Fruit fly (Drosophila melanogaster) whole organism, embryonic: ENCODE results near the gene Nepl9.

Experiments
- Atf-2 ChIP-seq: fragments of 200-800 bp; sonication (Bioruptor generic); optimal IDR thresholded peaks from 2 replicates; lab custom pipeline; 2016; ENCODE audit warnings: missing biosample characterization, missing genetic modification characterization
- BEAF-32 ChIP-seq: fragments of 200-800 bp; sonication (Bioruptor generic); optimal IDR thresholded peaks from 3 replicates; lab custom pipeline; 2017; ENCODE audit warnings: missing biosample characterization, missing genetic modification characterization, mild to moderate bottlenecking, moderate library complexity, missing genetic modification reagents
- Bgb ChIP-seq: fragments of 200-800 bp; sonication (Bioruptor generic); IDR thresholded peaks from 2 replicates; pipeline ENCODE4 v1.3.6; 2022; ENCODE audit warnings: missing biosample characterization, missing genetic modification characterization; ENCODE audit not compliant: partially characterized antibody
- CG10209 ChIP-seq: fragments of 200-800 bp; sonication (Bioruptor generic); optimal IDR thresholded peaks from 3 replicates; lab custom pipeline; 2017; ENCODE audit warnings: missing biosample characterization, mild to moderate bottlenecking, missing genetic modification characterization, missing genetic modification reagents
- CG10267 ChIP-seq: fragments of 200-800 bp; sonication (Bioruptor generic); optimal IDR thresholded peaks from 2 replicates; lab custom pipeline; 2018; ENCODE audit warnings: missing biosample characterization, mild to moderate bottlenecking, missing genetic modification characterization, moderate library complexity
- CG11696 ChIP-seq: fragments of 200-800 bp; sonication (Bioruptor generic); IDR thresholded peaks from 2 replicates; pipeline ENCODE4 v1.3.6; 2022; ENCODE audit warnings: missing biosample characterization, missing genetic modification characterization
- CG13894 ChIP-seq: fragments of 200-800 bp; sonication (Bioruptor generic); optimal IDR thresholded peaks from 3 replicates; lab custom pipeline; 2018; ENCODE audit warnings: missing biosample characterization, mild to moderate bottlenecking, missing genetic modification characterization, moderate library complexity
- CG14710 ChIP-seq: fragments of 200-800 bp; sonication (Bioruptor generic); optimal IDR thresholded peaks from 3 replicates; lab custom pipeline; 2019; ENCODE audit warnings: missing biosample characterization, mild to moderate bottlenecking, missing genetic modification characterization, moderate library complexity
- CG15479 ChIP-seq: fragments of 200-800 bp; sonication (Bioruptor generic); optimal IDR thresholded peaks from 3 replicates; lab custom pipeline; 2019; ENCODE audit warnings: missing biosample characterization, mild to moderate bottlenecking, missing genetic modification characterization, moderate library complexity
- CG2116 ChIP-seq: fragments of 200-800 bp; sonication (Bioruptor generic); optimal IDR thresholded peaks from 3 replicates; lab custom pipeline; 2018; ENCODE audit warnings: missing biosample characterization, mild to moderate bottlenecking, missing genetic modification characterization
- CG2199 ChIP-seq: fragments of 200-800 bp; sonication (Bioruptor generic); IDR thresholded peaks from 3 replicates; pipeline ENCODE4 v1.3.6; 2022; ENCODE audit warnings: missing biosample characterization, missing genetic modification characterization
- CG2889 ChIP-seq: fragments of 200-800 bp; sonication (Bioruptor generic); IDR thresholded peaks from 3 replicates; pipeline ENCODE4 v1.3.6; 2022; ENCODE audit warnings: missing biosample characterization, missing genetic modification characterization
- CG31224 ChIP-seq: fragments of 200-800 bp; sonication (Bioruptor generic); IDR thresholded peaks from 2 replicates; pipeline ENCODE4 v1.3.6; 2022; ENCODE audit warnings: missing biosample characterization, missing genetic modification characterization
- CG34224 ChIP-seq: fragments of 200-800 bp; sonication (Bioruptor generic); IDR thresholded peaks from 3 replicates; pipeline ENCODE4 v1.3.6; 2022; ENCODE audit warnings: missing biosample characterization, missing genetic modification characterization; ENCODE audit not compliant: partially characterized antibody
- CG34422 ChIP-seq: fragments of 200-800 bp; sonication (Bioruptor generic); IDR thresholded peaks from 3 replicates; pipeline ENCODE4 v1.3.6; 2022; ENCODE audit warnings: missing biosample characterization, missing genetic modification characterization
- CG3995 ChIP-seq: fragments of 200-800 bp; sonication (Bioruptor generic); optimal IDR thresholded peaks from 3 replicates; lab custom pipeline; 2016; ENCODE audit warnings: missing biosample characterization, missing genetic modification characterization
- CG6791 ChIP-seq: fragments of 200-800 bp; sonication (Bioruptor generic); IDR thresholded peaks from 3 replicates; pipeline ENCODE4 v1.3.6; 2022; ENCODE audit warnings: missing biosample characterization, missing genetic modification characterization; ENCODE audit not compliant: partially characterized antibody
- Dek ChIP-seq: fragments of 200-800 bp; sonication (Bioruptor generic); optimal IDR thresholded peaks from 3 replicates; lab custom pipeline; 2019; ENCODE audit warnings: missing biosample characterization, mild to moderate bottlenecking, missing genetic modification characterization, moderate library complexity
- Dll ChIP-seq: fragments of 200-800 bp; sonication (Bioruptor generic); IDR thresholded peaks from 4 replicates; pipeline ENCODE4 v1.3.6; 2022; ENCODE audit warnings: missing biosample characterization, missing genetic modification characterization; ENCODE audit not compliant: partially characterized antibody
- E2f1 ChIP-seq: fragments of 200-800 bp; sonication (Bioruptor generic); IDR thresholded peaks from 2 replicates; pipeline ENCODE4 v1.3.6; 2022; ENCODE audit warnings: missing biosample characterization, missing genetic modification characterization
- MBD-R2 ChIP-seq: fragments of 200-800 bp; sonication (Bioruptor generic); IDR thresholded peaks from 2 replicates; pipeline ENCODE4 v1.3.6; 2022; ENCODE audit warnings: missing biosample characterization, missing genetic modification characterization
- MESR4 ChIP-seq: fragments of 200-800 bp; sonication (Bioruptor generic); optimal IDR thresholded peaks from 2 replicates; lab custom pipeline; 2018; ENCODE audit warnings: missing biosample characterization, mild to moderate bottlenecking, missing genetic modification characterization, moderate library complexity
- Myb ChIP-seq: fragments of 200-800 bp; sonication (Bioruptor generic); optimal IDR thresholded peaks from 2 replicates; lab custom pipeline; 2016; ENCODE audit warnings: missing biosample characterization, missing genetic modification characterization
- Scr ChIP-seq: fragments of 200-800 bp; sonication (Bioruptor generic); IDR thresholded peaks from 2 replicates; pipeline ENCODE4 v1.3.6; 2022; ENCODE audit warnings: missing biosample characterization, missing genetic modification characterization; ENCODE audit not compliant: partially characterized antibody
- Sin3A ChIP-seq: fragments of >200 bp; optimal IDR thresholded peaks from 2 replicates; lab custom pipeline; 2018
- Sry-δ ChIP-seq: fragments of 200-800 bp; sonication (Bioruptor generic); optimal IDR thresholded peaks from 2 replicates; lab custom pipeline; 2016; ENCODE audit warnings: missing biosample characterization, missing genetic modification characterization
- Taf1 ChIP-seq: fragments of 200-800 bp; sonication (Bioruptor generic); IDR thresholded peaks from 2 replicates; pipeline ENCODE4 v1.3.6; 2022; ENCODE audit warnings: missing biosample characterization, missing genetic modification characterization
- Xrp1 ChIP-seq: fragments of 200-800 bp; sonication (Bioruptor generic); IDR thresholded peaks from 2 replicates; pipeline ENCODE4 v1.3.6; 2022; ENCODE audit warnings: missing biosample characterization, missing genetic modification characterization
- amos ChIP-seq: fragments of 200-800 bp; sonication (Bioruptor generic); IDR thresholded peaks from 2 replicates; pipeline ENCODE4 v1.3.6; 2022; ENCODE audit warnings: missing biosample characterization, missing genetic modification characterization; ENCODE audit not compliant: partially characterized antibody
- bigmax ChIP-seq: fragments of 200-800 bp; sonication (Bioruptor generic); optimal IDR thresholded peaks from 2 replicates; lab custom pipeline; 2018; ENCODE audit warnings: missing biosample characterization, mild to moderate bottlenecking, missing genetic modification characterization
- cg ChIP-seq: fragments of 200-800 bp; sonication (Bioruptor generic); optimal IDR thresholded peaks from 3 replicates; lab custom pipeline; 2019; ENCODE audit warnings: missing biosample characterization, mild to moderate bottlenecking, missing genetic modification characterization, moderate library complexity
- chn ChIP-seq: fragments of 200-800 bp; sonication (Bioruptor generic); optimal IDR thresholded peaks from 2 replicates; lab custom pipeline; 2016; ENCODE audit warnings: missing biosample characterization, missing genetic modification characterization
- ems ChIP-seq: fragments of 200-800 bp; sonication (Bioruptor generic); optimal IDR thresholded peaks from 3 replicates; lab custom pipeline; 2016; ENCODE audit warnings: missing biosample characterization, missing genetic modification characterization
- ewg ChIP-seq: fragments of 200-800 bp; sonication (Bioruptor generic); optimal IDR thresholded peaks from 3 replicates; lab custom pipeline; 2017; ENCODE audit warnings: mild to moderate bottlenecking, missing biosample characterization, missing genetic modification reagents, missing genetic modification characterization
- eyg ChIP-seq: fragments of 200-800 bp; sonication (Bioruptor generic); optimal IDR thresholded peaks from 3 replicates; lab custom pipeline; 2016; ENCODE audit warnings: missing biosample characterization, missing genetic modification characterization
- hb ChIP-seq: fragments of 200-800 bp; sonication (Bioruptor generic); IDR thresholded peaks from 3 replicates; pipeline ENCODE4 v1.3.6; 2022; ENCODE audit warnings: missing biosample characterization, missing genetic modification characterization; ENCODE audit not compliant: partially characterized antibody
- hbn ChIP-seq: fragments of 200-800 bp; sonication (Bioruptor generic); IDR thresholded peaks from 2 replicates; pipeline ENCODE4 v1.3.6; 2022; ENCODE audit warnings: missing biosample characterization, missing genetic modification characterization; ENCODE audit not compliant: partially characterized antibody
- knrl ChIP-seq: fragments of 200-800 bp; sonication (Bioruptor generic); IDR thresholded peaks from 3 replicates; pipeline ENCODE4 v1.3.6; 2022; ENCODE audit warnings: missing biosample characterization, missing genetic modification characterization; ENCODE audit not compliant: partially characterized antibody
- mld ChIP-seq: fragments of 200-800 bp; sonication (Bioruptor generic); IDR thresholded peaks from 3 replicates; pipeline ENCODE4 v1.3.6; 2022; ENCODE audit warnings: missing biosample characterization, missing genetic modification characterization; ENCODE audit not compliant: partially characterized antibody
- nerfin-1 ChIP-seq: fragments of 200-800 bp; sonication (Bioruptor generic); optimal IDR thresholded peaks from 3 replicates; lab custom pipeline; 2019; ENCODE audit warnings: missing biosample characterization, mild to moderate bottlenecking, missing genetic modification characterization, moderate library complexity
- pho ChIP-seq: fragments of 200-800 bp; sonication (Bioruptor generic); optimal IDR thresholded peaks from 2 replicates; lab custom pipeline; 2016; ENCODE audit warnings: missing biosample characterization, missing genetic modification characterization
- phol ChIP-seq: fragments of 200-800 bp; sonication (Bioruptor generic); optimal IDR thresholded peaks from 3 replicates; lab custom pipeline; 2018; ENCODE audit warnings: missing biosample characterization, mild to moderate bottlenecking, missing genetic modification characterization, moderate library complexity
- rib ChIP-seq: fragments of 200-800 bp; sonication (Bioruptor generic); IDR thresholded peaks from 2 replicates; pipeline ENCODE4 v1.3.6; 2022; ENCODE audit warnings: missing biosample characterization, missing genetic modification characterization
- row ChIP-seq: fragments of 200-800 bp; sonication (Bioruptor generic); IDR thresholded peaks from 3 replicates; pipeline ENCODE4 v1.3.6; 2022; ENCODE audit warnings: missing biosample characterization, missing genetic modification characterization
- sd ChIP-seq: fragments of 200-800 bp; sonication (Bioruptor generic); optimal IDR thresholded peaks from 3 replicates; lab custom pipeline; 2018; ENCODE audit warnings: missing biosample characterization, mild to moderate bottlenecking, missing genetic modification characterization, moderate library complexity
- stwl ChIP-seq: fragments of 200-800 bp; sonication (Bioruptor generic); optimal IDR thresholded peaks from 3 replicates; lab custom pipeline; 2018; ENCODE audit warnings: missing biosample characterization, mild to moderate bottlenecking, missing genetic modification characterization, moderate library complexity
- trem ChIP-seq: fragments of 200-800 bp; optimal IDR thresholded peaks from 3 replicates; lab custom pipeline; 2019; ENCODE audit warnings: missing biosample characterization, mild to moderate bottlenecking, missing genetic modification characterization, moderate library complexity
- vnd ChIP-seq: fragments of 200-800 bp; sonication (Bioruptor generic); IDR thresholded peaks from 3 replicates; pipeline ENCODE4 v1.3.6; 2022; ENCODE audit warnings: missing biosample characterization, missing genetic modification characterization; ENCODE audit not compliant: partially characterized antibody

Nepl9 gene

DNA sequence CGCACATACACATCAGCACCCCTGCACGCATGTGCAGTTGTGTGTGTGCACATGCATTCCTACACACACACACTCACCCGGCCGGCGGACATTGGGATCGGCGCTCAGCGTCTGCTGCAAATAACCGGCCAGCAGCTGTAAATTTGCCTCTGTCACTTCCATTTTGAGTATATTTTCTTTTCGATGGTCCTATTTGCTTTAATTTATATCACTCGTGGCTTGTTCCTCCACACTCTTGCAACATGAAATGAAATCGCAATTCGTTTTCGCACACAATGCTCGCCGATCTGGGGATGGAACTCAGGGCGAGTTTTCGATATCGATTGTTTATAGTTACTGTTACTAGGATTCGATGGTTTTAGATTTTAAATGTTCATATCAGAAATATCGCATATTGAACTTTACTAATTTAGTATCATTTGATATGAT is 12.1 kb downstream of the Nepl9 start, which contains the start of gene Cse1 (continued):
- TF ChIP-seq CG34224 (GFP tag; lab: Robert Waterston, UW), result peak; percentile 51
- peak; percentile 98 for TF ChIP-seq nerfin-1 (tag; lab: Kevin White, UChicago)
- TF ChIP-seq CG10267 (tag; lab: Kevin White, UChicago), result no peak
- no peak for TF ChIP-seq CG2889 (GFP tag; lab: Robert Waterston, UW)
- TF ChIP-seq MESR4, result peak; percentile 20
- TF ChIP-seq ems, result no peak
- peak; percentile 68 for TF ChIP-seq Sin3A (lab: Kevin White, UChicago)
- TF ChIP-seq Taf1 (GFP tag; lab: Robert Waterston, UW), result no peak
- TF ChIP-seq mld (GFP tag; lab: Robert Waterston, UW), result peak; percentile 52; the same call in 1 of the 3 replicates
- TF ChIP-seq CG13894 (tag; lab: Kevin White, UChicago), result no peak
- peak; percentile 6 for TF ChIP-seq stwl (tag; lab: Kevin White, UChicago)
- TF ChIP-seq sd (tag; lab: Kevin White, UChicago), result peak; percentile 76
- TF ChIP-seq CG34422 (GFP tag; lab: Robert Waterston, UW), result peak; percentile 92
- TF ChIP-seq CG11696, result no peak
- peak; percentile 81 for TF ChIP-seq Sry-δ (GFP tag; lab: Kevin White, UChicago)
- peak; percentile 23 for TF ChIP-seq CG2116 (GFP tag; lab: Kevin White, UChicago)
- no peak for TF ChIP-seq chn (GFP tag; lab: Kevin White, UChicago)
- TF ChIP-seq hb, result peak; percentile 52; the same call in 1 of the 3 replicates
- 0 out of 3 replicates have a peak, but pooled peaks have one; percentile 27 for TF ChIP-seq vnd (GFP tag; lab: Robert Waterston, UW)
- TF ChIP-seq CG31224 (GFP tag; lab: Robert Waterston, UW), result 0 out of 2 replicates have a peak, but pooled peaks have one; percentile 22
- peak; percentile 56 for TF ChIP-seq CG3995 (GFP tag; lab: Kevin White, UChicago)
- no peak for TF ChIP-seq Dek
- TF ChIP-seq MBD-R2, result peak; percentile 45; the same call in 1 of the 2 replicates
- TF ChIP-seq Xrp1 (GFP tag; lab: Robert Waterston, UW), result no peak
- 0 out of 3 replicates have a peak, but pooled peaks have one; percentile 49 for TF ChIP-seq CG6791 (GFP tag; lab: Robert Waterston, UW)
- peak; percentile 47 for TF ChIP-seq CG15479
- peak; percentile 16 for TF ChIP-seq CG14710 (tag; lab: Kevin White, UChicago)
- TF ChIP-seq trem (tag; lab: Kevin White, UChicago), result peak; percentile 14
- TF ChIP-seq pho (GFP tag; lab: Kevin White, UChicago), result no peak
- TF ChIP-seq E2f1 (GFP tag; lab: Robert Waterston, UW), result peak; percentile 32; the same call in 1 of the 2 replicates
- TF ChIP-seq row (GFP tag; lab: Robert Waterston, UW), result peak; percentile 36; the same call in 1 of the 3 replicates
- peak; percentile 93 for TF ChIP-seq cg
- 0 out of 3 replicates have a peak, but pooled peaks have one; percentile 50 for TF ChIP-seq CG2199 (GFP tag; lab: Robert Waterston, UW)
- peak; percentile 67 for TF ChIP-seq ewg
- peak; percentile 45; the same call in 1 of the 2 replicates for TF ChIP-seq Bgb (GFP tag; lab: Robert Waterston, UW)
- TF ChIP-seq amos (GFP tag; lab: Robert Waterston, UW), result peak; percentile 69
- TF ChIP-seq CG10209 (GFP tag; lab: Kevin White, UChicago), result no peak
- no peak for TF ChIP-seq Atf-2
- TF ChIP-seq BEAF-32 (GFP tag; lab: Kevin White, UChicago), result peak; percentile 71
- TF ChIP-seq bigmax (GFP tag; lab: Kevin White, UChicago), result no peak
- TF ChIP-seq knrl (GFP tag; lab: Robert Waterston, UW), result peak; percentile 68
- peak; percentile 18 for TF ChIP-seq phol (tag; lab: Kevin White, UChicago)
- 0 out of 2 replicates have a peak, but pooled peaks have one; percentile 39 for TF ChIP-seq hbn (GFP tag; lab: Robert Waterston, UW)
- TF ChIP-seq Scr (GFP tag; lab: Robert Waterston, UW), result peak; percentile 78
- peak; percentile 12 for TF ChIP-seq Myb
- TF ChIP-seq rib (GFP tag; lab: Robert Waterston, UW), result peak; percentile 75; the same call in 1 of the 2 replicates
- TF ChIP-seq Dll (GFP tag; lab: Robert Waterston, UW), result peak; percentile 74
- no peak for TF ChIP-seq eyg (GFP tag; lab: Kevin White, UChicago)
